Fruit fly (Drosophila melanogaster): Measurements from ENCODE around the gene CG11723.

DNA sequence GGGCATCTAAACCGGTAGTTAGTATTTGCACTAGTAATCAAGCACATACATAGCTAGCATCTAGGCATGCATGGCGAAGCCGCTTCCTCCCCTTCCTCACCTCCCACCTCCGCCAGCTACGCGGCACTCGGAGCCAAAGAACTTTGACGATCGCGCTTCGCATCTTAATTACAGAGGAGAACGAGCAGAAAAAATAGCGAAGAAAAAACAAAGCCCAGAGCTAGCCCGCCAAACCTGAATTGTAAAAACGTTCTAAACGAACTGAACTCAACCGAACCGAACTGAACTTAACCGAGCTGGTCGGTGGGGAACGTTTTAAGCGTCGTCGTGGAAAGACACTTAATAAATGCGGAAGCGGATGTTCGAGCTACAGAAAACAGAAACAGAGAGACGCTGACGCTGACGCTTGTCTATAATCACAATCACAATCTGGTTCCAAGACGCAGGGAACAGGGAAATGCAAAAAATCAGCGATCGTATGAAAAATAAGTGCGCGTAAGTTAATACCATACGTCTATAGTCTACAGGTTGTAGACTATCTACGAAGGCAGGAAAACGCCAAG lies 21.9 kb upstream of the CG11723 start:
- TF ChIP-seq CTCF (optimal IDR thresholded peaks at IDR 0.05) (no peak), CG8478 (optimal IDR thresholded peaks at IDR 0.05) (no peak)
